Worm (Caenorhabditis elegans) whole organism, L4 larva: ENCODE measurements around the gene F31B9.4.

Source experiments
- F37D6.2 ChIP-seq: sonication (generic microtip); optimal IDR thresholded peaks from 2 replicates; lab custom pipeline; 2016; ENCODE audit warnings: mild to moderate bottlenecking, missing genetic modification characterization, missing compliant biosample characterization
- F44E2.7 ChIP-seq: fragments of 200-800 bp; sonication (Bioruptor generic); IDR thresholded peaks from 2 replicates; pipeline ENCODE4 v2.1.2; 2022; ENCODE audit warnings: missing genetic modification characterization, missing compliant biosample characterization
- Y48G9A.11 ChIP-seq: fragments of 200-800 bp; sonication (Bioruptor generic); IDR thresholded peaks from 2 replicates; pipeline ENCODE4 v1.3.6; 2022; ENCODE audit warnings: missing genetic modification reagents, missing genetic modification characterization, missing compliant biosample characterization
- aha-1 ChIP-seq: fragments of 150-350 bp; peaks from one replicate; lab custom pipeline; 2014; ENCODE audit warnings: missing biosample characterization, missing genetic modification characterization
- aly-2 ChIP-seq: sonication (generic microtip); optimal IDR thresholded peaks from 2 replicates; lab custom pipeline; 2018; ENCODE audit warnings: missing biosample characterization, missing genetic modification characterization
- ceh-20 ChIP-seq: fragments of 200-800 bp; sonication (Bioruptor generic); IDR thresholded peaks from 2 replicates; pipeline ENCODE4 v1.3.6; 2022; ENCODE audit warnings: missing genetic modification reagents, missing genetic modification characterization, missing compliant biosample characterization
- ceh-28 ChIP-seq: fragments of 150-350 bp; optimal IDR thresholded peaks from 2 replicates; lab custom pipeline; 2014; ENCODE audit warnings: missing biosample characterization, missing genetic modification reagents, missing genetic modification characterization
- ceh-32 ChIP-seq: sonication (generic microtip); optimal IDR thresholded peaks from 2 replicates; lab custom pipeline; 2016; ENCODE audit warnings: mild to moderate bottlenecking, missing genetic modification characterization, missing compliant biosample characterization; ENCODE audit not compliant: poor library complexity
- ces-1 ChIP-seq: fragments of 150-350 bp; sonication (generic microtip); optimal IDR thresholded peaks from 4 replicates; lab custom pipeline; 2014; ENCODE audit warnings: missing biosample characterization, missing genetic modification reagents, missing genetic modification characterization
- daf-12 ChIP-seq: fragments of 150-350 bp; optimal IDR thresholded peaks from 2 replicates; lab custom pipeline; 2014; ENCODE audit warnings: missing biosample characterization, missing genetic modification reagents, missing genetic modification characterization
- daf-8 ChIP-seq: fragments of 200-800 bp; sonication (Bioruptor generic); IDR thresholded peaks from 2 replicates; pipeline ENCODE4 v1.3.6; 2022; ENCODE audit warnings: missing genetic modification characterization, missing compliant biosample characterization
- dmd-6 ChIP-seq: fragments of 200-800 bp; sonication (Bioruptor generic); IDR thresholded peaks from 2 replicates; pipeline ENCODE4 v1.3.6; 2022; ENCODE audit warnings: missing genetic modification reagents, missing genetic modification characterization, missing compliant biosample characterization
- dmd-8 ChIP-seq: fragments of 200-800 bp; sonication (Bioruptor generic); IDR thresholded peaks from 2 replicates; pipeline ENCODE4 v1.3.6; 2022; ENCODE audit warnings: missing genetic modification characterization, missing compliant biosample characterization
- dmd-9 ChIP-seq: fragments of 200-800 bp; sonication (Bioruptor generic); IDR thresholded peaks from 2 replicates; pipeline ENCODE4 v1.3.6; 2022; ENCODE audit warnings: missing genetic modification reagents, missing genetic modification characterization, missing compliant biosample characterization
- gei-8 ChIP-seq: fragments of 200-800 bp; sonication (Bioruptor generic); optimal IDR thresholded peaks from 2 replicates; lab custom pipeline; 2018; ENCODE audit warnings: mild to moderate bottlenecking, missing genetic modification characterization, missing compliant biosample characterization
- hlh-11 ChIP-seq: fragments of 200-800 bp; sonication (Bioruptor generic); optimal IDR thresholded peaks from 2 replicates; lab custom pipeline; 2018; ENCODE audit warnings: mild to moderate bottlenecking, missing genetic modification characterization, missing compliant biosample characterization
- hlh-30 ChIP-seq: sonication (generic microtip); optimal IDR thresholded peaks from 2 replicates; lab custom pipeline; 2017; ENCODE audit warnings: antibody characterized with exemption, mild to moderate bottlenecking, missing genetic modification characterization, missing compliant biosample characterization; ENCODE audit not compliant: insufficient read depth
- jun-1 ChIP-seq: fragments of 150-350 bp; optimal IDR thresholded peaks from 2 replicates; lab custom pipeline; 2014; ENCODE audit warnings: missing biosample characterization, missing genetic modification reagents, missing genetic modification characterization
- lim-7 ChIP-seq: fragments of 200-800 bp; sonication (Bioruptor generic); IDR thresholded peaks from 2 replicates; pipeline ENCODE4 v1.3.6; 2022; ENCODE audit warnings: missing genetic modification characterization, missing compliant biosample characterization
- lin-15B ChIP-seq: fragments of 150-350 bp; sonication (generic microtip); optimal IDR thresholded peaks from 3 replicates; lab custom pipeline; 2014; ENCODE audit warnings: missing biosample characterization, missing genetic modification characterization
- lin-39 ChIP-seq: fragments of 150-350 bp; optimal IDR thresholded peaks from 2 replicates; lab custom pipeline; 2014; ENCODE audit warnings: missing biosample characterization, missing genetic modification reagents, missing genetic modification characterization
- lir-3 ChIP-seq: sonication (generic microtip); optimal IDR thresholded peaks from 2 replicates; lab custom pipeline; 2016; ENCODE audit warnings: mild to moderate bottlenecking, missing genetic modification characterization, missing compliant biosample characterization
- mxl-2 ChIP-seq: fragments of 200-800 bp; sonication (Bioruptor generic); conservative IDR thresholded peaks from 2 replicates; pipeline ENCODE4 v1.3.6; 2022; ENCODE audit warnings: missing genetic modification reagents, missing genetic modification characterization, missing compliant biosample characterization
- nhr-237 ChIP-seq: sonication (generic microtip); optimal IDR thresholded peaks from 2 replicates; lab custom pipeline; 2017; ENCODE audit warnings: missing biosample characterization, missing genetic modification characterization
- nhr-41 ChIP-seq: fragments of 200-800 bp; sonication (Bioruptor generic); IDR thresholded peaks from 2 replicates; pipeline ENCODE4 v1.3.6; 2022; ENCODE audit warnings: missing genetic modification reagents, missing genetic modification characterization, missing compliant biosample characterization
- nhr-6 ChIP-seq: fragments of 150-350 bp; optimal IDR thresholded peaks from 2 replicates; lab custom pipeline; 2014; ENCODE audit warnings: missing biosample characterization, missing genetic modification characterization
- pha-4 ChIP-seq, 2 experiments: fragments of 150-350 bp in 1 of 2; fragments of 200-800 bp in 1 of 2; sonication (Bioruptor generic) in 1 of 2; IDR thresholded peaks in 1 of 2; optimal IDR thresholded peaks in 1 of 2; 2 replicates each; pipeline versions ENCODE4 v1.3.6 to Lab custom; 2014 to 2022; ENCODE audit warnings: missing genetic modification characterization in 2 of 2, missing genetic modification reagents in 2 of 2, missing biosample characterization in 1 of 2, missing compliant biosample characterization in 1 of 2
- sdz-12 ChIP-seq: fragments of 200-800 bp; sonication (Bioruptor generic); optimal IDR thresholded peaks from 2 replicates; lab custom pipeline; 2018; ENCODE audit warnings: mild to moderate bottlenecking, missing genetic modification characterization, missing compliant biosample characterization
- set-16 ChIP-seq: fragments of 200-800 bp; sonication (Bioruptor generic); IDR thresholded peaks from 2 replicates; pipeline ENCODE4 v1.3.6; 2022; ENCODE audit warnings: missing genetic modification reagents, missing genetic modification characterization, missing compliant biosample characterization
- snpc-4 ChIP-seq: fragments of 150-350 bp; optimal IDR thresholded peaks from 2 replicates; lab custom pipeline; 2014; ENCODE audit warnings: missing biosample characterization, missing genetic modification characterization
- spr-1 ChIP-seq: sonication (generic microtip); optimal IDR thresholded peaks from 2 replicates; lab custom pipeline; 2016; ENCODE audit warnings: mild to moderate bottlenecking, missing genetic modification characterization, missing compliant biosample characterization
- vab-7 ChIP-seq: fragments of 200-800 bp; sonication (Bioruptor generic); IDR thresholded peaks from 2 replicates; pipeline ENCODE4 v1.3.6; 2022; ENCODE audit warnings: missing genetic modification reagents, missing genetic modification characterization, missing compliant biosample characterization
- zfp-2 ChIP-seq: sonication (generic microtip); optimal IDR thresholded peaks from 2 replicates; lab custom pipeline; 2016; ENCODE audit warnings: mild to moderate bottlenecking, missing genetic modification characterization, missing compliant biosample characterization
- zip-11 ChIP-seq: fragments of 200-800 bp; sonication (Bioruptor generic); IDR thresholded peaks from 2 replicates; pipeline ENCODE4 v1.3.6; 2022; ENCODE audit warnings: missing genetic modification characterization, missing compliant biosample characterization
- ztf-7 ChIP-seq: fragments of 150-350 bp; optimal IDR thresholded peaks from 2 replicates; lab custom pipeline; 2014; ENCODE audit warnings: missing biosample characterization, missing genetic modification characterization

F31B9.4 gene

DNA sequence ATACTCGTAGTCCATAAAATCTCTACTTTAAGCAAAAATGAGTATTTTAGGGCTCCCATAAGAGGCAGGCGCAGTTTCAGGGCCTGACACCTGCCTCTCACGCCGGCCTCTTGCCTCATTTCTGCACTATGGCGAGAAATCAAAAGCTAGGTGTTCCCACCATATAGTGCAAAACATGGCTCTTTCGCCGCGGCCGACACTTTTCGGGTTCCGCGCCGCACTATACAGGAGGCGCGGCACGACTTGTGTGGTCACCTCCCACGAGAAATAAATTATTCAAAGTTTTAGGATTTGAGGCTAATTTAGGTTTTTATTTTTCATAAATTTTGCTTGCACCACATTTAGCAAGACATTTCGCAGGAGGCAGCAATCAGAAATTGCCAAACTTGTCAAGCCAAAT, 24.4 kb downstream of the F31B9.4 start:
- no peak for TF ChIP-seq lin-39 (tag; lab: Kevin White, UChicago)
- TF ChIP-seq set-16 (GFP tag; lab: Robert Waterston, UW) = peak; percentile 15; the same call in 1 of the 2 replicates

DNA sequence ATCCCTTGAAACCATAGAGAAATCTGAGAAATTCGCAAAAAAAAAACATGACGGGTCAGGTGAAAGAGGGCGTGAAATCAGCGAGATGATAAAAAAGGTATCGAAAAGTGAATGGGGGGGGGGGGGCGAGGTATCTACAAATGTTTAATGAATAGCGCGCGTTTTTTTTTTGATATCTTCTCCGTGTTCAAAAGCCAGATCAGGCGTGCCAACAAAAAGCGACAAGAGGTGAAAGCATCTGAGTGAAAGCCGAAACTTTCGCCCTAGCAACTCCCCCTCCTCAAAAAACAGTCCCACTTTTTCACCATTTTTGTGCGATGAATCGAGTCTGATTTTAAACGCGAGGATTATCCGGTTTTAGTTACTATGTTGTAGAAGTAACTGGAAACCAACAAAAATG, 28.9 kb downstream of the F31B9.4 start:
- no peak for TF ChIP-seq dmd-6 (GFP tag; lab: Robert Waterston, UW)
- TF ChIP-seq nhr-237 (tag; lab: Kevin White, UChicago) = no peak
- no peak for TF ChIP-seq dmd-8 (GFP tag; lab: Robert Waterston, UW)
- TF ChIP-seq lir-3 = no peak
- no peak for TF ChIP-seq vab-7 (GFP tag; lab: Robert Waterston, UW)
- TF ChIP-seq nhr-6 (tag; lab: Kevin White, UChicago) = no peak
- TF ChIP-seq aly-2 (tag; lab: Kevin White, UChicago) = no peak
- TF ChIP-seq ceh-32 (tag; lab: Kevin White, UChicago) = no peak
- no peak for TF ChIP-seq aha-1 (tag; lab: Kevin White, UChicago)
- no peak for TF ChIP-seq ceh-20 (GFP tag; lab: Robert Waterston, UW)
- no peak for TF ChIP-seq daf-12
- no peak for TF ChIP-seq ceh-28 (tag; lab: Kevin White, UChicago)
- TF ChIP-seq zfp-2 (tag; lab: Kevin White, UChicago) = no peak
- no peak for TF ChIP-seq zip-11 (GFP tag; lab: Robert Waterston, UW)
- TF ChIP-seq F44E2.7 (GFP tag; lab: Robert Waterston, UW) = no peak
- TF ChIP-seq spr-1 = no peak
- no peak for TF ChIP-seq F37D6.2
- TF ChIP-seq daf-8 = no peak
- no peak for TF ChIP-seq dmd-9 (GFP tag; lab: Robert Waterston, UW)
- TF ChIP-seq ztf-7 (tag; lab: Kevin White, UChicago) = no peak

DNA sequence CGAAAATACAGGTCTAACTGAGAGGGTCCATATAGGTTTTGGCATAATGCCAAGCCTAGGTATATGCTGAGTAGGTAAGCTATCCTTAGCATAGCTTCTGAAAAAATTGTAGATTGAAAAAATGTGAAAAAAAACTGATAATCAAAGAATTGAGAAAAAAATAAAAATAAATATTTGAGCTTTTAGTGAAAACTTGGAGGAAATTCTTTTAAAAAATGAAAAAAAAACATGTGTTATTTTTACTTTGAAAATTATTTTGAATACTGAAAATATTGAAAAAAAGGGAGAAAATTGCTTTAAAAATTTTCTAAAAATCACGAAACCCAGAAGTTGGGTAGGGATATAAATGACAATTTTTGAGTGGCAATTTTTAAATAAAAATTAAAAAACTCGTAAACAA, 29.4 kb downstream of the F31B9.4 start, which contains the start of gene F53H4.3:
F53H4.3 (minus strand) TSS at position 101 of the 400 bp plus-strand sequence.
- TF ChIP-seq snpc-4 (no peak), sdz-12 (GFP tag; lab: Kevin White, UChicago) (no peak), gei-8 (no peak), jun-1 (tag; lab: Kevin White, UChicago) (no peak), hlh-11 (tag; lab: Kevin White, UChicago) (no peak), lim-7 (no peak), lin-15B (tag; lab: Kevin White, UChicago) (no peak), nhr-41 (GFP tag; lab: Robert Waterston, UW) (no peak), Y48G9A.11 (GFP tag; lab: Robert Waterston, UW) (no peak)

DNA sequence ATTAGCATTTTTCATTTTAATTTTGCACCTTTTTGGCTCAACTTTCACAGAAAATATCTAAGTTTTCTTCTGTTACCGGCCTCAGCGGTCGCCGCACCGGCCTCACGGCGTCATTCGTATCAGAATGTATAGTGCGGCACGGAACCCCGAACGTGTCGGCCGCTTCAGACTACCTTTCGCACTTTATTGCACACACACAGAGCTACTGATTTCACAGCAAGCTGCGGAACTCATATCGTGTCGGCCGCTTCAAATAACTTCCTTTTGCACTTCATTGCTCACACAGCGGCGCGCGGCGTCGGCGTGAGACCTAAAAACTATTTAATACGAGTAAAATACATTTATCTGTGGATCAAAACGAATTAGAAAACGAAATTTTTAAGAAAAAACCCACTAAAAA, 32.4 kb downstream of the F31B9.4 start:
- no peak for TF ChIP-seq ces-1 (GFP tag; lab: Kevin White, UChicago)

DNA sequence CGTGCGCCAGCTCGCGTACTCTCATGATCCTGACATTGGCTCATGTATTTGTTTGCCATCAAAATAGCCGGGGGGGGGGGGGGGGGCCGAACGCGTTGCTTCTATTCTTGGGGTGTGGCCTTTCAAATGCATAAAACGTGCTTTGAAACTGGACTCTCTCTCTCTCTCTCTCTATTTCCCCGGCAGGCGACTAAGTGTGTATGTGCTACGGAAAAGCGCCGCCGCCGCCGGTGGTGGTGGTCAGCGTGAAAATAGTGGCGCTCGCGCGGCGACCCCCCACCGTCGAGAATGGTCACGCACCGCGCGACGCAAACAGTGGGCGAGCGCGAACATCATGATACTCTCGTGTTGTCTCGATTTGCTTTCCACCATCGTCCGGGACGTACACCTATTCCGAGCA, 35.9 kb downstream of the F31B9.4 start:
- TF ChIP-seq set-16 (GFP tag; lab: Robert Waterston, UW) (peak; percentile 89), pha-4 (GFP tag; IDR thresholded peaks at IDR 0.05; lab: Robert Waterston, UW) (peak; percentile 56; the same call in 1 of the 2 replicates), pha-4 (tag; optimal IDR thresholded peaks at IDR 0.05; lab: Kevin White, UChicago) (no peak), hlh-11 (tag; lab: Kevin White, UChicago) (peak; percentile 21), hlh-30 (peak; percentile 14), lim-7 (no peak), aha-1 (tag; lab: Kevin White, UChicago) (peak; percentile 81), mxl-2 (GFP tag; lab: Robert Waterston, UW) (no peak)
